Fruit fly (Drosophila melanogaster): ENCODE results near the gene Nelf-A.

- TF ChIP-seq CG14655 (GFP tag; optimal IDR thresholded peaks at IDR 0.05) (no peak), EcR (GFP tag; optimal IDR thresholded peaks at IDR 0.05) (no peak), Pif1A (GFP tag; optimal IDR thresholded peaks at IDR 0.05) (no peak), CG8301 (tag; optimal IDR thresholded peaks at IDR 0.05) (no peak), CG10348 (GFP tag; IDR thresholded peaks at IDR 0.05) (no peak), CG13204 (GFP tag; optimal IDR thresholded peaks at IDR 0.05) (no peak), Ets98B (GFP tag; IDR thresholded peaks at IDR 0.05) (no peak)
These were observed 25.9 kb upstream of the Nelf-A start for dm6 chr3R:21197566-21197965.

All from whole organism, pupa.